Worm (Caenorhabditis elegans): ENCODE data around the gene gly-1.
A peak's percentile ranks its signal among the peaks of the same experiment; 100 is the strongest.

Gene gly-1

DNA sequence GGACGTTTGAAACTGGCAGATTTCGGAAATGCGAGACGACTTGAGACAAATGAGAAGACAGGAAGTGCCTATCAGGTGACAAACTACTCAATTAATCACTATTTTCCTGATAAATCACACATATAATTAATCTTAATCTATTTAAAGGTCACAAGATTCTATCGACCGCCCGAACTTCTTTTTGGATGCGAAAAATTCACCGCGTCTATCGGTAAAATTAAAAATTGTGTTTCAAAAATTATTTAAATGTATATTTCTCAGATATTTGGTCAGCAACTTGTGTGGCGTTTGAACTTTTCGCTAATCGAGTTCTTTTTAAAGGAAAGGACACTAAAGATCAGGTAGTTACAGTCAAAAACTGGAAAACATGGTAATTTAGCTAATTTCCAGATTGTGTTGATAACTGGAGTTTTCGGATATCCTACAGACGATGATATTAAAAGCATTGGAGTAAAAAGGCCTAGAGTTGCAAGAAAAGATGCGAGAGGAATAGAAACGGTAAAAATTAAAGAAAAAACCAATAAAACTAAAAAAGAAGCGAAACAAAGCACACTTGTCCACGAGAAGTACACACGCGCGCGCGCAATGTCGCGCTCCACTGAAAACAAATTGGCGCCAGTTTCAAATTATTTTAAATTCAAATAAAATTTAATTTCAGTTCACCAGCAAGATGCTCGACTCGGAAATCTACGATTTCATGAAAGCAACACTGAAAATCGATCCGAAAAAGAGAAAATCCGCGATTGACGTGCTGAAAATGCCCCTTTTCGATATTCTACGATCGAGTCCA lies 46.4 kb upstream of the gly-1 start (continued):
- TF ChIP-seq ets-5 (GFP tag; IDR thresholded peaks at IDR 0.05) (no peak), mdl-1 (tag; optimal IDR thresholded peaks at IDR 0.05) (no peak)

DNA sequence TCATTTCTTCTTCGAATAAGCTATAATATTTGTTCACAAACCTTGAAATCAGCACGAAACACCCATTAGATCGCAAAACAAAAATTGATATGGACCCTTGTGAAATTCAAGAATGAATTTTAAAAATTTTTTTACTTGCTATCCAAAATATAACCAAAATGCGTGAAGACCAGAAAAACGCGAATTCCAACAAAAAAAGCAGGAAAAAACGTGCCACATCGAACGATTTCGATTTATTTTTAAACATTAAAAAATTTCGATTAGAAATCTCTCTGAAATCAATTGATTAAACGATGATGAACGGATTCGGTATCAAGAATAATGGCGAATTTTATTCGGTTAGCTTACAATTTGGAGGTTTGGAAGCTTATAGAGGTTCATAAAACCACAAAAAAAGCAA lies 45.3 kb upstream of the gly-1 start, which contains the start of the genes tceb-3 and gskl-1:
tceb-3 (minus strand) TSS at position 101 of the 400 bp plus-strand sequence.
gskl-1 (plus strand) TSS at position 243 of the 400 bp plus-strand sequence.
- TF ChIP-seq sox-4 (tag; optimal IDR thresholded peaks at IDR 0.05) (no peak), Y116A8C.19 (tag; optimal IDR thresholded peaks at IDR 0.05; ENCODE audit: borderline replicate concordance) (no peak), unc-30 (tag; optimal IDR thresholded peaks at IDR 0.05) (no peak), rnt-1 (tag; optimal IDR thresholded peaks at IDR 0.05) (no peak), efl-1 (optimal IDR thresholded peaks at IDR 0.05) (no peak), efl-1 (GFP tag; optimal IDR thresholded peaks at IDR 0.05 in 1 of 2) (no peak), unc-62 (GFP tag; optimal IDR thresholded peaks at IDR 0.05) (no peak), nhr-71 (tag; optimal IDR thresholded peaks at IDR 0.05) (no peak), dsc-1 (tag; optimal IDR thresholded peaks at IDR 0.05) (no peak), aha-1 (tag; optimal IDR thresholded peaks at IDR 0.05) (no peak), ceh-82 (tag; optimal IDR thresholded peaks at IDR 0.05) (no peak), ceh-88 (GFP tag; IDR thresholded peaks at IDR 0.05) (no peak), lin-13 (GFP tag; optimal IDR thresholded peaks at IDR 0.05) (no peak)

DNA sequence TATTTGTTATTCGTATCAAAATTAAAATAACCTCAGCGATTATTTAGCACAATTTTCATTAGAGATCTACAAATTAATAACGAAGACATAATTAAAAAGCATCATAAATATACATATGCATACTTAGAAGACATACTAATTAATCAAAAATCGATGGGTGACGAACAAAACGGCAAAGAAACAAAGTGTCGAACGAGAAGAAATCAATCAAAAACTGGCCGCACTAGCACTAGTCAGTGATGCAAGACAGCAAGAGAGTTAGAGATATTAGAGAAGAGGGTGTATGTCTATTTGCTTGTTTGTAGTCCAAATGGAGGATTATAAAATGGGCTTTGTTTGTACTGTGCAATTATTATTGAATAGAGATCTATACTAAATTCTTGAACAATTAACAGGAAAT lies 44.8 kb upstream of the gly-1 start:
- peak; percentile 31 for TF ChIP-seq tbx-2 (tag; optimal IDR thresholded peaks at IDR 0.05)
- TF ChIP-seq ceh-88 (GFP tag; IDR thresholded peaks at IDR 0.05) = no peak
- TF ChIP-seq snu-23 (GFP tag; optimal IDR thresholded peaks at IDR 0.05) = peak; percentile 31
- TF ChIP-seq lir-3 (tag; optimal IDR thresholded peaks at IDR 0.05; ENCODE audit: poor library complexity) = no peak
- TF ChIP-seq lsy-2 (tag; optimal IDR thresholded peaks at IDR 0.05) = peak in 1 of 2 experiments; percentile 29
- peak; percentile 45 for TF ChIP-seq blmp-1 (tag; optimal IDR thresholded peaks at IDR 0.05)
- peak in 1 of 2 experiments; percentile 11 for TF ChIP-seq efl-1 (optimal IDR thresholded peaks at IDR 0.05)
- TF ChIP-seq efl-1 (GFP tag; optimal IDR thresholded peaks at IDR 0.05 in 1 of 2) = peak; percentile 6 to 83
- TF ChIP-seq dpl-1 (GFP tag; optimal IDR thresholded peaks at IDR 0.05) = peak in 1 of 3 experiments; percentile 5
- TF ChIP-seq lin-14 (GFP tag; optimal IDR thresholded peaks at IDR 0.05) = peak; percentile 79
- peak in 1 of 6 experiments; percentile 4 for TF ChIP-seq elt-3 (tag; optimal IDR thresholded peaks at IDR 0.05)
- TF ChIP-seq ama-1 (optimal IDR thresholded peaks at IDR 0.05) = no peak
- TF ChIP-seq nhr-77 (tag; optimal IDR thresholded peaks at IDR 0.05) = peak; percentile 4
- TF ChIP-seq unc-62 (GFP tag; optimal IDR thresholded peaks at IDR 0.05) = no peak
- peak in 1 of 2 experiments; percentile 7 for TF ChIP-seq lin-35 (GFP tag; optimal IDR thresholded peaks at IDR 0.05)
- TF ChIP-seq fos-1 (tag; optimal IDR thresholded peaks at IDR 0.05) = no peak
- no peak for TF ChIP-seq elt-2 (tag; optimal IDR thresholded peaks at IDR 0.05)
- TF ChIP-seq nhr-71 (tag; optimal IDR thresholded peaks at IDR 0.05) = peak; percentile 21
- peak; percentile 9 for TF ChIP-seq nhr-47 (tag; optimal IDR thresholded peaks at IDR 0.05)
- no peak for TF ChIP-seq nhr-237 (tag; optimal IDR thresholded peaks at IDR 0.05)
- no peak for TF ChIP-seq ets-5 (GFP tag; IDR thresholded peaks at IDR 0.05)
- TF ChIP-seq nhr-20 (tag; optimal IDR thresholded peaks at IDR 0.05) = peak; percentile 28
- TF ChIP-seq egl-27 (tag; optimal IDR thresholded peaks at IDR 0.05) = no peak
- TF ChIP-seq fkh-8 (tag; optimal IDR thresholded peaks at IDR 0.05) = no peak
- peak; percentile 30 for TF ChIP-seq mep-1 (tag; optimal IDR thresholded peaks at IDR 0.05)
- no peak for TF ChIP-seq unc-30 (tag; optimal IDR thresholded peaks at IDR 0.05)
- no peak for TF ChIP-seq ces-1 (GFP tag; optimal IDR thresholded peaks at IDR 0.05)
- no peak for TF ChIP-seq tlp-1 (tag; optimal IDR thresholded peaks at IDR 0.05)
- TF ChIP-seq ceh-8 (GFP tag; optimal IDR thresholded peaks at IDR 0.05) = peak; percentile 2
- no peak for TF ChIP-seq ceh-90 (tag; optimal IDR thresholded peaks at IDR 0.05)
- peak; percentile 81 for TF ChIP-seq dsc-1 (tag; optimal IDR thresholded peaks at IDR 0.05)

Data from whole organism, L1 larva.